Fruit fly (Drosophila melanogaster): ENCODE data around the gene hop.

The hop gene

dm6 chrX:11372764-11373712, 5.1 kb upstream of the hop start:
- TF ChIP-seq Dif (GFP tag; optimal IDR thresholded peaks at IDR 0.05; ENCODE audit: partially characterized antibody) (no peak), HLH106 (tag; optimal IDR thresholded peaks at IDR 0.05) (peak; percentile 24)

DNA sequence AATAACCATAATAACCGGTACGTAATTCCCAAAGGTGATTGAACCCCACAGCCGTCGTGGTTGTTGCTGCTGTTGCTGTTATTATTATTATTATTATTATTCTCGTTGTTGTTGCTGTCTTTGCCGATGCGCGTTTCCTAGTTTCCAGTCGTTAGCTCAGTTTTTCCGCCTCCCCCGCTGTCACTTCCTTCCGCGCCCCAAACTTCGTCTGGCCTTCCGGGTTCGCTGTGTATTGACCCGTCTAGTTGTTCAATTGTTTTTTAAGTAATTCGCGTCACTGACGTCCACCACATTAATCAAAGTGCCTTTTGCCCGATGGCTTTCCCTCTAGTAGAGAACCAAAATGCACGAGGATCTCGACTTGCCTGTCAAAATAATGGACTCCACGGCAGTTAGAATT, 3.7 kb upstream of the hop start:
- no peak for TF ChIP-seq fru (GFP tag; optimal IDR thresholded peaks at IDR 0.05)
- TF ChIP-seq sage (GFP tag; optimal IDR thresholded peaks at IDR 0.05) = no peak
- no peak for TF ChIP-seq Dfd (GFP tag; optimal IDR thresholded peaks at IDR 0.05)
- no peak for TF ChIP-seq Sp1 (GFP tag; optimal IDR thresholded peaks at IDR 0.05)
- no peak for TF ChIP-seq dsf (GFP tag; optimal IDR thresholded peaks at IDR 0.05; ENCODE audit: borderline replicate concordance)
- TF ChIP-seq HLH106 (tag; optimal IDR thresholded peaks at IDR 0.05) = no peak
- no peak for TF ChIP-seq jim (GFP tag; optimal IDR thresholded peaks at IDR 0.05)
- TF ChIP-seq Rel (GFP tag; optimal IDR thresholded peaks at IDR 0.05) = no peak
- no peak for TF ChIP-seq Rel (tag; optimal IDR thresholded peaks at IDR 0.05)
- TF ChIP-seq Mio (GFP tag; optimal IDR thresholded peaks at IDR 0.05) = no peak
- no peak for TF ChIP-seq Jra (GFP tag; optimal IDR thresholded peaks at IDR 0.05)
- no peak for TF ChIP-seq Hr78 (GFP tag; optimal IDR thresholded peaks at IDR 0.05)
- TF ChIP-seq Hnf4 (GFP tag; optimal IDR thresholded peaks at IDR 0.05) = no peak
- no peak for TF ChIP-seq CG32264 (GFP tag; optimal IDR thresholded peaks at IDR 0.05)
- no peak for TF ChIP-seq GATAd (GFP tag; optimal IDR thresholded peaks at IDR 0.05)
- no peak for TF ChIP-seq Dif (GFP tag; optimal IDR thresholded peaks at IDR 0.05; ENCODE audit: partially characterized antibody)
- TF ChIP-seq foxo (GFP tag; optimal IDR thresholded peaks at IDR 0.05) = no peak
- no peak for TF ChIP-seq woc (GFP tag; optimal IDR thresholded peaks at IDR 0.05)
- TF ChIP-seq pan (optimal IDR thresholded peaks at IDR 0.05) = no peak
- no peak for TF ChIP-seq CG9705 (GFP tag; optimal IDR thresholded peaks at IDR 0.05)
- TF ChIP-seq CrebA (GFP tag; optimal IDR thresholded peaks at IDR 0.05; ENCODE audit: borderline replicate concordance) = no peak

DNA sequence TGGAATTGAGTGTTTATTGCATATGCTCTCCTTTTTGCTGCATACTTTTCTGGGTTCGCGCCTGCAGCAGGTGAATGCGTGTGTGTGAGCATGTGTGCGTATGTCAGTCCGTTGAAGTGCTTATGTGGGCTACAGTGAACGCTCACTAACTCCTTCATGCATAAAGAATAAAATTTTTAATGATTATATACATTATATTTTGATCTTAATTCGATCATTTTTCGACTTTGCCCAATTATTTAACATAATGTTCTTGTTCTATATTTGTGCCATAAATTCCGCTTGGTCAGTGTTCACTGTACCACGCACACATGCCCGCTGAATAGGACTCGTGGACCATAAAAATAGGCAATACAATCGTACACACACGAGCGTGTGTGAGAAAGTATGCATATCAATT, 2.9 kb upstream of the hop start:
- TF ChIP-seq foxo (GFP tag; optimal IDR thresholded peaks at IDR 0.05) (peak in 1 of 2 experiments; percentile 40), fru (GFP tag; optimal IDR thresholded peaks at IDR 0.05) (peak; percentile 26), HLH106 (tag; optimal IDR thresholded peaks at IDR 0.05) (peak; percentile 36), Vsx2 (GFP tag; optimal IDR thresholded peaks at IDR 0.05; ENCODE audit: partially characterized antibody) (no peak)

- no peak for TF ChIP-seq sage (GFP tag; optimal IDR thresholded peaks at IDR 0.05)
- no peak for TF ChIP-seq ey (GFP tag; optimal IDR thresholded peaks at IDR 0.05)
- TF ChIP-seq Jra (GFP tag; optimal IDR thresholded peaks at IDR 0.05) = no peak
- TF ChIP-seq HLH106 (tag; optimal IDR thresholded peaks at IDR 0.05) = no peak
- TF ChIP-seq CG9705 (GFP tag; optimal IDR thresholded peaks at IDR 0.05) = no peak
- no peak for TF ChIP-seq woc (GFP tag; optimal IDR thresholded peaks at IDR 0.05)
- TF ChIP-seq OdsH (GFP tag; optimal IDR thresholded peaks at IDR 0.05) = no peak
- no peak for TF ChIP-seq fru (GFP tag; optimal IDR thresholded peaks at IDR 0.05)
- no peak for TF ChIP-seq Sp1 (GFP tag; optimal IDR thresholded peaks at IDR 0.05)
- TF ChIP-seq N (GFP tag; optimal IDR thresholded peaks at IDR 0.05) = no peak
- TF ChIP-seq Dif (GFP tag; optimal IDR thresholded peaks at IDR 0.05; ENCODE audit: partially characterized antibody) = no peak
- no peak for TF ChIP-seq sv (GFP tag; optimal IDR thresholded peaks at IDR 0.05)
- no peak for TF ChIP-seq tai (GFP tag; optimal IDR thresholded peaks at IDR 0.05)
- no peak for TF ChIP-seq Hr78 (GFP tag; optimal IDR thresholded peaks at IDR 0.05)
- no peak for TF ChIP-seq Myc (optimal IDR thresholded peaks at IDR 0.05)
- TF ChIP-seq foxo (GFP tag; optimal IDR thresholded peaks at IDR 0.05) = no peak
- TF ChIP-seq GATAd (GFP tag; optimal IDR thresholded peaks at IDR 0.05) = no peak
- no peak for TF ChIP-seq Rel (GFP tag; optimal IDR thresholded peaks at IDR 0.05)
- TF ChIP-seq Rel (tag; optimal IDR thresholded peaks at IDR 0.05) = no peak
- TF ChIP-seq CG32264 (GFP tag; optimal IDR thresholded peaks at IDR 0.05) = no peak
- no peak for TF ChIP-seq Vsx2 (GFP tag; optimal IDR thresholded peaks at IDR 0.05; ENCODE audit: partially characterized antibody)
Measured at dm6 chrX:11369374-11369773, 1.5 kb upstream of the hop start, which contains the start of gene dlg1. dlg1 (plus strand) TSS chrX:11369665.

DNA sequence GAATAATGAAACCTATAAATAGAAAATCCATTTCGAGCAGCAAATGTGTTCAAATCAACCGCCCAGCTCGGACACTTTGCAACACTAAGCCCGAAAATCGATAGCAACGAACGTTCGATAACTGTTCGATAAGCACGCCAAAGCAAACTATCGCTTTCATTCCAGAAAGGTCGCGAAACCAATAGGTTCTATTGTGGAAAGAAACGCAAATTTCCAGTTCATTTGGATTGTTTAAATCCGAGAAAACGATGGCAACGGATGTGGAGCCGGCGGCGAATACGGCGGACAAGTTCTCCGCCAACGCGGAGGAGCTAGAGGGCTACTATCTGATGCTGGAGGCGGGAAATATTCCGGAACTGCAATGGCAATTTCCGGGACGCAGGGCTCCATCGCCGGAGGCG, 8.8 kb downstream of the hop start, which contains the start of gene Pa1:
Pa1 (plus strand) TSS at position 156 of the 401 bp plus-strand sequence.
- no peak for TF ChIP-seq Rel (GFP tag; optimal IDR thresholded peaks at IDR 0.05)
- peak; percentile 8 for TF ChIP-seq Rel (tag; optimal IDR thresholded peaks at IDR 0.05)
- TF ChIP-seq psq (GFP tag; optimal IDR thresholded peaks at IDR 0.05) = no peak
- TF ChIP-seq Sp1 (GFP tag; optimal IDR thresholded peaks at IDR 0.05) = peak; percentile 24
- TF ChIP-seq Hr83 (GFP tag; optimal IDR thresholded peaks at IDR 0.05; ENCODE audit: poor library complexity, severe bottlenecking) = peak; percentile 10
- TF ChIP-seq foxo (GFP tag; optimal IDR thresholded peaks at IDR 0.05) = no peak
